Fruit fly (Drosophila melanogaster) Kc167 (cell line): Measurements from ENCODE around the gene CG5861.

ENCODE experiments used
- insv ChIP-seq: fragments of >200 bp; optimal IDR thresholded peaks from 3 replicates; lab custom pipeline; 2018; ENCODE audit warnings: missing external identifiers
- ttk ChIP-seq: sonication (Bioruptor generic); optimal IDR thresholded peaks from 2 replicates; lab custom pipeline; 2017; ENCODE audit warnings: missing external identifiers

dm6 chr2L:16256118-16256435 is 51.0 kb downstream of the CG5861 start:
- TF ChIP-seq insv (lab: Kevin White, UChicago), result no peak
- no peak for TF ChIP-seq ttk (lab: Kevin White, UChicago)
